Fruit fly (Drosophila melanogaster): ENCODE measurements around the gene Polr2C.

DNA sequence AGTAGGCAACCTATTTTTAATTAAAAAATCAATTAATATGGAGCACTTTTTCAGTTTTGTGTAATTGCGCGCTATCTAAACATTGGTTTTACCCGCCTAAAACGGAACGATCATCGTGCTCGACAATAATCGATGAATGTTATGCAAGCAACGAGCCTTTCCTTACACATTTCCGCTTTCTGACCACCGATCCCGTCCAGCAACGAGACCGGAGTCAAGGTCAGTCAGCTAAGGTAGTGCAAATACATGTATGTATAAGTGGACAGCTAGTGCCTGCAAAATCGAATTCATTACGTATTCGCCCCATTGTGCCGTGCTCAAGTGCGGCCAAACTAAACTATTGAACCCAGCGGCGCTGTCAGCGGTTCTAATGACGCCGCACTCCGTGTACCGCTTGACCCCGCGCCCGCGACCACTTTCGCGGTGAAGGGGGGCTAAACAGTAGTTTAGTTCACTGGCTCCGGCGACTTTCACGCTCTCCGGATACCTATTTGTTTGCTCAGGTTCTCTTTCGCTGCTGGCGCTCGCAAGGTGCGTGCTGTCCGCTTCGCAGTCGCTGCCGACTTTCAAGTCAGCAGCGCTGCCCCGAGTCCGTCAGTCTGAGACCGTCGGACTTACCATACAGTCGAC is 30.0 kb upstream of the Polr2C start, which contains the start of gene CAH1:
- TF ChIP-seq kay (GFP tag; optimal IDR thresholded peaks at IDR 0.05) (no peak), Ssrp (tag; optimal IDR thresholded peaks at IDR 0.05) (no peak), CG9817 (tag; optimal IDR thresholded peaks at IDR 0.05) (no peak), Xbp1 (GFP tag; optimal IDR thresholded peaks at IDR 0.05) (no peak), da (GFP tag; optimal IDR thresholded peaks at IDR 0.05) (no peak), crc (GFP tag; optimal IDR thresholded peaks at IDR 0.05) (no peak), Camta (GFP tag; optimal IDR thresholded peaks at IDR 0.05) (no peak)

Data from whole organism, embryonic.